Fruit fly (Drosophila melanogaster) whole organism, wandering third instar larva: ENCODE measurements around the gene spi.

Source experiments
- Abd-B ChIP-seq: fragments of >200 bp; optimal IDR thresholded peaks from 2 replicates; lab custom pipeline; 2017; ENCODE audit warnings: missing biosample characterization, missing genetic modification characterization
- CG32264 ChIP-seq: fragments of 200-800 bp; sonication (Bioruptor generic); optimal IDR thresholded peaks from 2 replicates; lab custom pipeline; 2016; ENCODE audit warnings: missing biosample characterization, missing genetic modification characterization
- CG9705 ChIP-seq: fragments of 200-800 bp; sonication (Bioruptor generic); optimal IDR thresholded peaks from 2 replicates; lab custom pipeline; 2018; ENCODE audit warnings: missing biosample characterization, mild to moderate bottlenecking, missing genetic modification characterization
- CrebA ChIP-seq: fragments of 200-800 bp; sonication (Bioruptor generic); optimal IDR thresholded peaks from 2 replicates; lab custom pipeline; 2016; ENCODE audit warnings: missing biosample characterization, mild to moderate bottlenecking, missing genetic modification characterization, borderline replicate concordance
- Dfd ChIP-seq: fragments of >200 bp; optimal IDR thresholded peaks from 2 replicates; lab custom pipeline; 2017; ENCODE audit warnings: missing biosample characterization, missing genetic modification characterization
- Dif ChIP-seq: fragments of 200-275, 200-300 bp; sonication (Bioruptor generic); optimal IDR thresholded peaks from 2 replicates; lab custom pipeline; 2018; ENCODE audit warnings: missing biosample characterization, missing genetic modification characterization; ENCODE audit not compliant: partially characterized antibody
- GATAd ChIP-seq: sonication (Bioruptor generic); optimal IDR thresholded peaks from 2 replicates; lab custom pipeline; 2016; ENCODE audit warnings: missing biosample characterization, missing genetic modification characterization
- HLH106 ChIP-seq: fragments of 200-800 bp; optimal IDR thresholded peaks from 3 replicates; lab custom pipeline; 2019; ENCODE audit warnings: missing biosample characterization, mild to moderate bottlenecking, missing genetic modification characterization, moderate library complexity
- Hnf4 ChIP-seq: fragments of 200-800 bp; sonication (Bioruptor generic); optimal IDR thresholded peaks from 2 replicates; lab custom pipeline; 2016; ENCODE audit warnings: missing biosample characterization, mild to moderate bottlenecking, missing genetic modification characterization
- Hr78 ChIP-seq: fragments of >200 bp; optimal IDR thresholded peaks from 2 replicates; lab custom pipeline; 2017; ENCODE audit warnings: missing biosample characterization, missing genetic modification characterization
- Hr83 ChIP-seq: fragments of 200-300 bp; sonication (Bioruptor generic); optimal IDR thresholded peaks from 2 replicates; lab custom pipeline; 2016; ENCODE audit warnings: missing biosample characterization, mild to moderate bottlenecking, missing genetic modification characterization, moderate library complexity; ENCODE audit not compliant: poor library complexity, severe bottlenecking
- Jra ChIP-seq: sonication (Bioruptor generic); optimal IDR thresholded peaks from 2 replicates; lab custom pipeline; 2016; ENCODE audit warnings: missing biosample characterization, missing genetic modification characterization
- Mio ChIP-seq: sonication (Bioruptor generic); optimal IDR thresholded peaks from 2 replicates; lab custom pipeline; 2016; ENCODE audit warnings: missing biosample characterization, missing genetic modification characterization
- Myc ChIP-seq: fragments of >200 bp; optimal IDR thresholded peaks from 2 replicates; lab custom pipeline; 2017
- N ChIP-seq: fragments of >200 bp; optimal IDR thresholded peaks from 2 replicates; lab custom pipeline; 2018; ENCODE audit warnings: missing biosample characterization, missing external identifiers, missing genetic modification characterization
- OdsH ChIP-seq: fragments of 200-800 bp; sonication (Bioruptor generic); optimal IDR thresholded peaks from 2 replicates; lab custom pipeline; 2016; ENCODE audit warnings: missing biosample characterization, mild to moderate bottlenecking, missing genetic modification characterization
- Rel ChIP-seq, 2 experiments: fragments of 200-800 bp; sonication (Bioruptor generic) in 1 of 2; optimal IDR thresholded peaks; 2 replicates in 1 of 2; 3 replicates in 1 of 2; lab custom pipeline; 2016 to 2019; ENCODE audit warnings: mild to moderate bottlenecking in 2 of 2, missing biosample characterization in 2 of 2, missing genetic modification characterization in 2 of 2, moderate library complexity in 1 of 2
- Sp1 ChIP-seq: fragments of 200-800 bp; sonication (Bioruptor generic); optimal IDR thresholded peaks from 3 replicates; lab custom pipeline; 2019; ENCODE audit warnings: missing biosample characterization, mild to moderate bottlenecking, missing genetic modification characterization, moderate library complexity
- Vsx2 ChIP-seq: fragments of 200-300, 225-300 bp; sonication (Bioruptor generic); optimal IDR thresholded peaks from 2 replicates; lab custom pipeline; 2018; ENCODE audit warnings: missing biosample characterization, missing genetic modification characterization; ENCODE audit not compliant: partially characterized antibody
- br ChIP-seq: fragments of 200-800 bp; sonication (Bioruptor generic); optimal IDR thresholded peaks from 2 replicates; lab custom pipeline; 2016; ENCODE audit warnings: missing biosample characterization, missing genetic modification characterization
- brk ChIP-seq: fragments of 200-800 bp; sonication (Bioruptor generic); optimal IDR thresholded peaks from 2 replicates; lab custom pipeline; 2016; ENCODE audit warnings: missing biosample characterization, mild to moderate bottlenecking, missing genetic modification characterization
- dl ChIP-seq, 2 experiments: fragments of 175-275, 200-275 bp in 1 of 2; fragments of 200-275 bp in 1 of 2; sonication (Bioruptor generic); optimal IDR thresholded peaks; lab custom pipeline; 2018; ENCODE audit warnings: mild to moderate bottlenecking in 2 of 2, missing biosample characterization in 2 of 2, missing genetic modification characterization in 2 of 2, moderate library complexity in 2 of 2; ENCODE audit not compliant: partially characterized antibody in 2 of 2, insufficient read depth in 1 of 2
- dmrt93B ChIP-seq: fragments of 200-800 bp; sonication (Bioruptor generic); optimal IDR thresholded peaks from 2 replicates; lab custom pipeline; 2018; ENCODE audit warnings: missing biosample characterization, mild to moderate bottlenecking, missing genetic modification characterization
- dsf ChIP-seq: sonication (Bioruptor generic); optimal IDR thresholded peaks from 2 replicates; lab custom pipeline; 2016; ENCODE audit warnings: missing biosample characterization, missing genetic modification characterization, borderline replicate concordance
- ey ChIP-seq: fragments of 200-800 bp; sonication (Bioruptor generic); optimal IDR thresholded peaks from 2 replicates; lab custom pipeline; 2016; ENCODE audit warnings: missing biosample characterization, missing genetic modification characterization
- foxo ChIP-seq, 2 experiments: fragments of 200-800 bp; sonication (Bioruptor generic); optimal IDR thresholded peaks; 2 replicates in 1 of 2; 3 replicates in 1 of 2; lab custom pipeline; 2016 to 2017; ENCODE audit warnings: missing biosample characterization in 2 of 2, missing genetic modification characterization in 2 of 2
- fru ChIP-seq: fragments of 200-800 bp; sonication (Bioruptor generic); optimal IDR thresholded peaks from 3 replicates; lab custom pipeline; 2016; ENCODE audit warnings: missing biosample characterization, mild to moderate bottlenecking, missing genetic modification characterization
- h ChIP-seq: fragments of 200-800 bp; sonication (Bioruptor generic); optimal IDR thresholded peaks from 3 replicates; lab custom pipeline; 2016; ENCODE audit warnings: missing biosample characterization, mild to moderate bottlenecking, missing genetic modification characterization
- jim ChIP-seq: fragments of 175-275, 200-325 bp; sonication (Bioruptor generic); optimal IDR thresholded peaks from 2 replicates; lab custom pipeline; 2016; ENCODE audit warnings: missing biosample characterization, mild to moderate bottlenecking, missing genetic modification characterization
- lola ChIP-seq: fragments of >200 bp; optimal IDR thresholded peaks from 2 replicates; lab custom pipeline; 2017; ENCODE audit warnings: missing biosample characterization, missing genetic modification characterization
- pan ChIP-seq: fragments of >200 bp; optimal IDR thresholded peaks from 2 replicates; lab custom pipeline; 2017
- psq ChIP-seq: fragments of 200-800 bp; sonication (Bioruptor generic); optimal IDR thresholded peaks from 3 replicates; lab custom pipeline; 2017; ENCODE audit warnings: missing biosample characterization, mild to moderate bottlenecking, missing genetic modification characterization, moderate library complexity
- rgr ChIP-seq: fragments of 200-800 bp; sonication (Bioruptor generic); optimal IDR thresholded peaks from 3 replicates; lab custom pipeline; 2016; ENCODE audit warnings: missing biosample characterization, mild to moderate bottlenecking, missing genetic modification characterization
- sage ChIP-seq: fragments of 200-800 bp; sonication (Bioruptor generic); optimal IDR thresholded peaks from 2 replicates; lab custom pipeline; 2016; ENCODE audit warnings: missing biosample characterization, mild to moderate bottlenecking, missing genetic modification characterization
- sv ChIP-seq: fragments of 200-800 bp; sonication (Bioruptor generic); optimal IDR thresholded peaks from 3 replicates; lab custom pipeline; 2016; ENCODE audit warnings: missing biosample characterization, missing genetic modification characterization
- tai ChIP-seq: sonication (Bioruptor generic); optimal IDR thresholded peaks from 2 replicates; lab custom pipeline; 2016; ENCODE audit warnings: missing biosample characterization, missing genetic modification characterization
- usp ChIP-seq: fragments of >200 bp; optimal IDR thresholded peaks from 2 replicates; lab custom pipeline; 2017; ENCODE audit warnings: missing biosample characterization, missing genetic modification characterization
- woc ChIP-seq: sonication (Bioruptor generic); optimal IDR thresholded peaks from 2 replicates; lab custom pipeline; 2016; ENCODE audit warnings: missing biosample characterization, mild to moderate bottlenecking, missing genetic modification characterization

spi gene

DNA sequence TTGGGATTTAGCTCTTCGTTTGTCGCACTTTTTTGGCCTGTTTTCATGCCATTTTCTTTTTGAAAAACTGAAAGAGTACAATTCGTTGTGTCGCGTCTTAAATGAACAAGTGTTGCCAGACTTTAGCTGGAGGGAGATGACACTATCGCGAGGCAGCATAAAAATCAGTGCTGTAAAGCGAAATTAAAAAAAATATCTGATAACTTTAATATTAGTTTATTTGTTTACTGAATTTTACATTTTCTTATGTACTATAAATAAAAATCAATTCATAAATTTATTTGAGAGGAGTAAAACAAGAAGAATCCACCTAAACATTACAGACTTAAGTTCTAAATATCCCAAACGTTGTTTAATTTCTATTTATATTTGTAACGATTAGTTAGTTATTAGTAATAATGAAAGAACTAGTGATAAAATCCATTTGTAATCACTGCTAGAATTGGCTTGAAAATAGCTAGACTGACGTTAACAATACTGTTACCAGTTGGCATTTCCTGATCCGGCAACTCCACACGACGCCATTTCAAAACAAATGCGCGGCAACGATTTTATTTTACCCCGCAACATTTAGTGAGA is at the start of gene spi, which contains the start of gene msb1l:
Gene spi (minus strand): TSS at position 129 of the 579 bp plus-strand sequence.
Gene msb1l (plus strand): TSS at position 515 of the 579 bp plus-strand sequence.
- TF ChIP-seq Dfd (GFP tag; lab: Kevin White, UChicago), result no peak
- peak; percentile 75 for TF ChIP-seq Myc
- TF ChIP-seq GATAd, result no peak
- TF ChIP-seq Jra (GFP tag; lab: Kevin White, UChicago), result peak; percentile 2
- TF ChIP-seq Hnf4 (GFP tag; lab: Kevin White, UChicago), result no peak
- TF ChIP-seq N, result no peak
- peak; percentile 20 for TF ChIP-seq dmrt93B (GFP tag; lab: Kevin White, UChicago)
- TF ChIP-seq rgr, result peak; percentile 48
- peak; percentile 16 for TF ChIP-seq OdsH (GFP tag; lab: Kevin White, UChicago)
- peak; percentile 72 for TF ChIP-seq HLH106 (tag; lab: Kevin White, UChicago)
- TF ChIP-seq ey, result peak; percentile 23
- no peak for TF ChIP-seq usp (GFP tag; lab: Kevin White, UChicago)
- no peak for TF ChIP-seq dl (GFP tag; optimal IDR thresholded peaks at IDR 0.05; lab: Kevin White, UChicago; ENCODE audit: insufficient read depth in 1 of 2, partially characterized antibody in 2 of 2)
- TF ChIP-seq fru (GFP tag; lab: Kevin White, UChicago), result no peak
- TF ChIP-seq CrebA (GFP tag; lab: Kevin White, UChicago), result no peak
- TF ChIP-seq Mio (GFP tag; lab: Kevin White, UChicago), result no peak
- TF ChIP-seq tai (GFP tag; lab: Kevin White, UChicago), result no peak
- TF ChIP-seq woc (GFP tag; lab: Kevin White, UChicago), result peak; percentile 61
- peak; percentile 3 for TF ChIP-seq CG9705
- TF ChIP-seq Hr78 (GFP tag; lab: Kevin White, UChicago), result no peak
- no peak for TF ChIP-seq pan (lab: Kevin White, UChicago)
- TF ChIP-seq Dif (GFP tag; lab: Kevin White, UChicago), result no peak
- no peak for TF ChIP-seq lola (GFP tag; lab: Kevin White, UChicago)
- peak; percentile 44 for TF ChIP-seq dsf (GFP tag; lab: Kevin White, UChicago)
- no peak for TF ChIP-seq brk
- TF ChIP-seq foxo (GFP tag; optimal IDR thresholded peaks at IDR 0.05; lab: Kevin White, UChicago), result peak in 1 of 2 experiments; percentile 69
- TF ChIP-seq Hr83 (GFP tag; lab: Kevin White, UChicago), result peak; percentile 39
- peak; percentile 60 for TF ChIP-seq h (GFP tag; lab: Kevin White, UChicago)
- TF ChIP-seq Abd-B, result no peak
- no peak for TF ChIP-seq CG32264 (GFP tag; lab: Kevin White, UChicago)
- TF ChIP-seq sage (GFP tag; lab: Kevin White, UChicago), result no peak
- TF ChIP-seq Sp1 (GFP tag; lab: Kevin White, UChicago), result peak; percentile 41
- no peak for TF ChIP-seq jim (GFP tag; lab: Kevin White, UChicago)
- TF ChIP-seq sv, result no peak
- TF ChIP-seq br (GFP tag; lab: Kevin White, UChicago), result no peak
- no peak for TF ChIP-seq Rel (GFP tag; optimal IDR thresholded peaks at IDR 0.05; lab: Kevin White, UChicago)
- TF ChIP-seq Rel (tag; optimal IDR thresholded peaks at IDR 0.05; lab: Kevin White, UChicago), result no peak
- no peak for TF ChIP-seq Vsx2 (GFP tag; lab: Kevin White, UChicago)
- peak; percentile 36 for TF ChIP-seq psq (GFP tag; lab: Kevin White, UChicago)
- TF ChIP-seq, all 38 proteins: peak for 15

DNA sequence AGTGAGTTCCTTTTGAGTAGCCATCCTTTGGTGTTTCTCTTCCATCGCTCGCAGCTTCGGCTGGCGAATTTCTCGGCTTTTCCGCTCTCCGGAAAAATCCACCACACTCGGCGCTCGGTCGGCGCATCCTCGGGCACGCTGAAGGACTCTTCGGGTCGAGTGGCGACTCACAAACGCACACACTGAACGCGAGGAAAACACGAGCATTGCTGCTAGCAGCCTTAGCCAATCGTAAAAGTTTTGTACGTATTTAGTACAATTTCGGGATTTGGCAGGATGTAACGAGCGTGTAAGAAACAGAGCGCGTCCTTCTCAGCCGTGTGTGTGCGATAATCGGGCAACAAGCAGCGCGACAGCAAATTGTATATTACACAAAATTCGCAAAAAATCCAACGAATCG is 29.2 kb upstream of the spi start, which contains the start of gene CG46244:
Gene CG46244 (plus strand): TSS at position 252 of the 400 bp plus-strand sequence.
- no peak for TF ChIP-seq ey
- TF ChIP-seq Hr78 (GFP tag; lab: Kevin White, UChicago), result no peak
- TF ChIP-seq dl (GFP tag; optimal IDR thresholded peaks at IDR 0.05; lab: Kevin White, UChicago; ENCODE audit: insufficient read depth in 1 of 2, partially characterized antibody in 2 of 2), result no peak
- TF ChIP-seq dsf (GFP tag; lab: Kevin White, UChicago), result no peak
- no peak for TF ChIP-seq Myc
- TF ChIP-seq Dfd (GFP tag; lab: Kevin White, UChicago), result no peak
- no peak for TF ChIP-seq CG32264 (GFP tag; lab: Kevin White, UChicago)
- TF ChIP-seq sv, result no peak
- no peak for TF ChIP-seq pan (lab: Kevin White, UChicago)
- no peak for TF ChIP-seq sage (GFP tag; lab: Kevin White, UChicago)
- TF ChIP-seq dmrt93B (GFP tag; lab: Kevin White, UChicago), result no peak
- no peak for TF ChIP-seq CG9705
- TF ChIP-seq HLH106 (tag; lab: Kevin White, UChicago), result no peak
- no peak for TF ChIP-seq lola (GFP tag; lab: Kevin White, UChicago)
- no peak for TF ChIP-seq brk
- no peak for TF ChIP-seq jim (GFP tag; lab: Kevin White, UChicago)
